Fruit fly (Drosophila melanogaster) whole organism, embryonic: Measurements from ENCODE around the gene Uba2.
A peak's percentile ranks its signal among the peaks of the same experiment; 100 is the strongest.

Experiments
- CG10267 ChIP-seq: fragments of 200-800 bp; sonication (Bioruptor generic); optimal IDR thresholded peaks from 2 replicates; lab custom pipeline; 2018; ENCODE audit warnings: missing biosample characterization, mild to moderate bottlenecking, missing genetic modification characterization, moderate library complexity
- CG10321 ChIP-seq: fragments of 200-800 bp; sonication (Bioruptor generic); IDR thresholded peaks from 2 replicates; pipeline ENCODE4 v1.3.6; 2022; ENCODE audit warnings: missing biosample characterization, missing genetic modification characterization
- CG10431 ChIP-seq: fragments of 200-800 bp; sonication (Bioruptor generic); optimal IDR thresholded peaks from 3 replicates; lab custom pipeline; 2018; ENCODE audit warnings: missing biosample characterization, mild to moderate bottlenecking, missing genetic modification characterization
- CG10543 ChIP-seq: fragments of 200-800 bp; sonication (Bioruptor generic); optimal IDR thresholded peaks from 3 replicates; lab custom pipeline; 2017; ENCODE audit warnings: missing biosample characterization, mild to moderate bottlenecking, missing genetic modification characterization, moderate library complexity
- CG11093 ChIP-seq: fragments of 200-800 bp; sonication (Bioruptor generic); IDR thresholded peaks from 3 replicates; pipeline ENCODE4 v1.3.6; 2022; ENCODE audit warnings: missing biosample characterization, missing genetic modification characterization
- CG11560 ChIP-seq: fragments of 200-800 bp; sonication (Bioruptor generic); IDR thresholded peaks from 3 replicates; pipeline ENCODE4 v1.3.6; 2022; ENCODE audit warnings: missing biosample characterization, missing genetic modification characterization
- CG12104 ChIP-seq: fragments of 200-800 bp; sonication (Bioruptor generic); optimal IDR thresholded peaks from 3 replicates; lab custom pipeline; 2016; ENCODE audit warnings: missing biosample characterization, missing genetic modification characterization
- CG12219 ChIP-seq: fragments of 200-800 bp; sonication (Bioruptor generic); optimal IDR thresholded peaks from 3 replicates; lab custom pipeline; 2018; ENCODE audit warnings: missing biosample characterization, mild to moderate bottlenecking, missing genetic modification characterization
- CG14667 ChIP-seq: fragments of 200-800 bp; sonication (Bioruptor generic); IDR thresholded peaks from 2 replicates; pipeline ENCODE4 v1.3.6; 2022; ENCODE audit warnings: missing biosample characterization, missing genetic modification characterization
- CG14965 ChIP-seq: fragments of 200-800 bp; sonication (Bioruptor generic); optimal IDR thresholded peaks from 2 replicates; lab custom pipeline; 2016; ENCODE audit warnings: missing biosample characterization, missing genetic modification characterization, borderline replicate concordance
- CG15011 ChIP-seq: fragments of 200-800 bp; sonication (Bioruptor generic); optimal IDR thresholded peaks from 3 replicates; lab custom pipeline; 2018; ENCODE audit warnings: missing biosample characterization, mild to moderate bottlenecking, missing genetic modification characterization
- CG15073 ChIP-seq: fragments of 200-800 bp; sonication (Bioruptor generic); optimal IDR thresholded peaks from 2 replicates; lab custom pipeline; 2016; ENCODE audit warnings: missing biosample characterization, missing genetic modification characterization
- CG17829 ChIP-seq: fragments of 200-800 bp; optimal IDR thresholded peaks from 2 replicates; lab custom pipeline; 2019; ENCODE audit warnings: missing biosample characterization, mild to moderate bottlenecking, missing genetic modification characterization, moderate library complexity
- CG18599 ChIP-seq: fragments of 200-800 bp; sonication (Bioruptor generic); optimal IDR thresholded peaks from 3 replicates; lab custom pipeline; 2017; ENCODE audit warnings: missing biosample characterization, missing genetic modification characterization, mild to moderate bottlenecking, moderate library complexity, missing genetic modification reagents
- CG30020 ChIP-seq: fragments of 200-800 bp; optimal IDR thresholded peaks from 2 replicates; lab custom pipeline; 2019; ENCODE audit warnings: missing biosample characterization, mild to moderate bottlenecking, missing genetic modification characterization, moderate library complexity
- CG34376 ChIP-seq: fragments of 200-800 bp; sonication (Bioruptor generic); optimal IDR thresholded peaks from 2 replicates; lab custom pipeline; 2018; ENCODE audit warnings: missing biosample characterization, mild to moderate bottlenecking, missing genetic modification characterization
- CG3726 ChIP-seq: fragments of 200-800 bp; sonication (Bioruptor generic); IDR thresholded peaks from 3 replicates; pipeline ENCODE4, ENCODE4 v1.3.6; 2022; ENCODE audit warnings: missing biosample characterization, missing genetic modification characterization
- CG4282 ChIP-seq: fragments of 200-800 bp; sonication (Bioruptor generic); optimal IDR thresholded peaks from 2 replicates; lab custom pipeline; 2016; ENCODE audit warnings: missing biosample characterization, missing genetic modification characterization
- CG5180 ChIP-seq: fragments of 200-800 bp; sonication (Bioruptor generic); optimal IDR thresholded peaks from 3 replicates; lab custom pipeline; 2017; ENCODE audit warnings: missing biosample characterization, missing genetic modification characterization, mild to moderate bottlenecking, moderate library complexity, missing genetic modification reagents
- CG7372 ChIP-seq: fragments of 200-800 bp; sonication (Bioruptor generic); IDR thresholded peaks from 2 replicates; pipeline ENCODE4 v1.3.6; 2022; ENCODE audit warnings: missing biosample characterization, missing genetic modification characterization
- CG7556 ChIP-seq: fragments of 200-800 bp; sonication (Bioruptor generic); optimal IDR thresholded peaks from 2 replicates; lab custom pipeline; 2017; ENCODE audit warnings: missing biosample characterization, mild to moderate bottlenecking, missing genetic modification characterization
- CG8089 ChIP-seq: fragments of 200-800 bp; sonication (Bioruptor generic); optimal IDR thresholded peaks from 3 replicates; lab custom pipeline; 2016; ENCODE audit warnings: missing biosample characterization, missing genetic modification characterization
- CG9797 ChIP-seq: fragments of 200-800 bp; sonication (Bioruptor generic); optimal IDR thresholded peaks from 3 replicates; lab custom pipeline; 2018; ENCODE audit warnings: missing biosample characterization, mild to moderate bottlenecking, missing genetic modification characterization
- Eip74EF ChIP-seq, 2 experiments: fragments of 200-800 bp in 1 of 2; fragments of >200 bp in 1 of 2; sonication (Bioruptor generic) in 1 of 2; optimal IDR thresholded peaks; 2 replicates each; lab custom pipeline; 2017 to 2019; ENCODE audit warnings: missing biosample characterization in 2 of 2, missing genetic modification characterization in 2 of 2, mild to moderate bottlenecking in 1 of 2, moderate library complexity in 1 of 2
- HLHmδ ChIP-seq: fragments of 200-800 bp; sonication (Bioruptor generic); optimal IDR thresholded peaks from 2 replicates; lab custom pipeline; 2018; ENCODE audit warnings: missing biosample characterization, mild to moderate bottlenecking, missing genetic modification characterization, moderate library complexity
- HmgD ChIP-seq: fragments of 200-800 bp; sonication (Bioruptor generic); optimal IDR thresholded peaks from 3 replicates; lab custom pipeline; 2016; ENCODE audit warnings: missing biosample characterization, missing genetic modification characterization
- Hr51 ChIP-seq, 2 experiments: fragments of 200-800 bp; sonication (Bioruptor generic); optimal IDR thresholded peaks; 2 replicates in 1 of 2; 3 replicates in 1 of 2; lab custom pipeline; 2016 to 2018; ENCODE audit warnings: missing biosample characterization in 2 of 2, missing genetic modification characterization in 2 of 2, mild to moderate bottlenecking in 1 of 2, moderate library complexity in 1 of 2
- Hsf ChIP-seq: fragments of 200-800 bp; sonication (Bioruptor generic); optimal IDR thresholded peaks from 3 replicates; lab custom pipeline; 2016; ENCODE audit warnings: missing biosample characterization, missing genetic modification characterization
- Lim3 ChIP-seq: fragments of 200-800 bp; sonication (Bioruptor generic); IDR thresholded peaks from 2 replicates; pipeline ENCODE4 v1.3.6; 2022; ENCODE audit warnings: missing biosample characterization, missing genetic modification characterization
- MBD-R2 ChIP-seq: fragments of 200-800 bp; sonication (Bioruptor generic); IDR thresholded peaks from 2 replicates; pipeline ENCODE4 v1.3.6; 2022; ENCODE audit warnings: missing biosample characterization, missing genetic modification characterization
- NC2α ChIP-seq: fragments of 200-800 bp; sonication (Bioruptor generic); optimal IDR thresholded peaks from 2 replicates; lab custom pipeline; 2016; ENCODE audit warnings: missing biosample characterization, missing genetic modification characterization
- PHDP ChIP-seq: fragments of 200-800 bp; sonication (Bioruptor generic); optimal IDR thresholded peaks from 3 replicates; lab custom pipeline; 2018; ENCODE audit warnings: missing biosample characterization, mild to moderate bottlenecking, missing genetic modification characterization, moderate library complexity
- Stat92E ChIP-seq, 3 experiments: fragments of >200 bp in 2 of 3; fragments of 200-800 bp in 1 of 3; sonication (Bioruptor generic) in 1 of 3; optimal IDR thresholded peaks; 2 replicates each; lab custom pipeline; 2017 to 2019; ENCODE audit warnings: missing biosample characterization in 3 of 3, missing genetic modification characterization in 3 of 3, mild to moderate bottlenecking in 1 of 3, moderate library complexity in 1 of 3
- Vsx1 ChIP-seq: fragments of 200-800 bp; sonication (Bioruptor generic); optimal IDR thresholded peaks from 2 replicates; lab custom pipeline; 2017; ENCODE audit warnings: missing biosample characterization, mild to moderate bottlenecking, missing genetic modification characterization, missing genetic modification reagents
- ash1 ChIP-seq: fragments of 200-800 bp; sonication (Bioruptor generic); optimal IDR thresholded peaks from 2 replicates; lab custom pipeline; 2018; ENCODE audit warnings: missing biosample characterization, mild to moderate bottlenecking, missing genetic modification characterization
- bsh ChIP-seq, 2 experiments: fragments of 200-800 bp; sonication (Bioruptor generic); optimal IDR thresholded peaks; 2 replicates each; lab custom pipeline; 2017 to 2018; ENCODE audit warnings: mild to moderate bottlenecking in 2 of 2, missing biosample characterization in 2 of 2, missing genetic modification characterization in 2 of 2, moderate library complexity in 1 of 2
- crp ChIP-seq, 2 experiments: fragments of 200-800 bp; sonication (Bioruptor generic); optimal IDR thresholded peaks; 2 replicates in 1 of 2; 3 replicates in 1 of 2; lab custom pipeline; 2017; ENCODE audit warnings: missing biosample characterization in 2 of 2, missing genetic modification characterization in 2 of 2, mild to moderate bottlenecking in 1 of 2, moderate library complexity in 1 of 2
- emc ChIP-seq: fragments of 200-800 bp; sonication (Bioruptor generic); optimal IDR thresholded peaks from 2 replicates; lab custom pipeline; 2016; ENCODE audit warnings: missing biosample characterization, missing genetic modification characterization
- ftz-f1 ChIP-seq: fragments of 200-800 bp; sonication (Bioruptor generic); optimal IDR thresholded peaks from 2 replicates; lab custom pipeline; 2016; ENCODE audit warnings: missing biosample characterization, missing genetic modification characterization
- grn ChIP-seq: fragments of 200-800 bp; sonication (Bioruptor generic); optimal IDR thresholded peaks from 3 replicates; lab custom pipeline; 2017; ENCODE audit warnings: missing biosample characterization, missing genetic modification characterization
- gsb ChIP-seq: fragments of 200-800 bp; sonication (Bioruptor generic); IDR thresholded peaks from 2 replicates; pipeline ENCODE4 v1.3.6; 2022; ENCODE audit warnings: missing biosample characterization, missing genetic modification characterization
- ham ChIP-seq: fragments of 200-800 bp; sonication (Bioruptor generic); IDR thresholded peaks from 2 replicates; pipeline ENCODE4 v1.3.6; 2022; ENCODE audit warnings: missing biosample characterization, missing genetic modification characterization
- mam ChIP-seq: fragments of 200-800 bp; sonication (Bioruptor generic); optimal IDR thresholded peaks from 3 replicates; lab custom pipeline; 2016; ENCODE audit warnings: missing biosample characterization, missing genetic modification characterization
- pb ChIP-seq: fragments of 200-800 bp; sonication (Bioruptor generic); optimal IDR thresholded peaks from 3 replicates; lab custom pipeline; 2016; ENCODE audit warnings: missing biosample characterization, missing genetic modification characterization
- rib ChIP-seq: fragments of 200-800 bp; sonication (Bioruptor generic); IDR thresholded peaks from 2 replicates; pipeline ENCODE4 v1.3.6; 2022; ENCODE audit warnings: missing biosample characterization, missing genetic modification characterization
- sc ChIP-seq, 3 experiments: fragments of >200 bp in 2 of 3; fragments of 200-800 bp in 1 of 3; sonication (Bioruptor generic) in 1 of 3; optimal IDR thresholded peaks; 2 replicates in 2 of 3; 3 replicates in 1 of 3; lab custom pipeline; 2017; ENCODE audit warnings: mild to moderate bottlenecking in 1 of 3, missing biosample characterization in 1 of 3, missing genetic modification characterization in 1 of 3, missing genetic modification reagents in 1 of 3
- slp2 ChIP-seq: fragments of 200-800 bp; sonication (Bioruptor generic); optimal IDR thresholded peaks from 2 replicates; lab custom pipeline; 2016; ENCODE audit warnings: missing biosample characterization, missing genetic modification characterization
- sqz ChIP-seq: fragments of 200-800 bp; sonication (Bioruptor generic); optimal IDR thresholded peaks from 3 replicates; lab custom pipeline; 2018; ENCODE audit warnings: missing biosample characterization, mild to moderate bottlenecking, missing genetic modification characterization
- vfl ChIP-seq: fragments of 200-800 bp; sonication (Bioruptor generic); optimal IDR thresholded peaks from 2 replicates; lab custom pipeline; 2016; ENCODE audit warnings: missing biosample characterization, missing genetic modification characterization
- wor ChIP-seq: fragments of 200-800 bp; sonication (Bioruptor generic); IDR thresholded peaks from 2 replicates; pipeline ENCODE4 v1.3.6; 2022; ENCODE audit warnings: missing biosample characterization, missing genetic modification characterization

Gene Uba2

dm6 chr3L:8175818-8176217, 48.2 kb upstream of the Uba2 start, which contains the start of gene RecQ4 (continued):
- no peak for TF ChIP-seq CG15011 (GFP tag; lab: Kevin White, UChicago)
- peak; percentile 31 for TF ChIP-seq CG10267 (tag; lab: Kevin White, UChicago)
- TF ChIP-seq PHDP (tag; lab: Kevin White, UChicago) = no peak
- no peak for TF ChIP-seq CG3726 (GFP tag; lab: Robert Waterston, UW)
- TF ChIP-seq Hsf (GFP tag; lab: Kevin White, UChicago) = no peak
- TF ChIP-seq sqz (GFP tag; lab: Kevin White, UChicago) = no peak
- TF ChIP-seq CG8089 = no peak
- TF ChIP-seq Hr51 (GFP tag; optimal IDR thresholded peaks at IDR 0.05; lab: Kevin White, UChicago) = no peak
- TF ChIP-seq ftz-f1 (GFP tag; lab: Kevin White, UChicago) = peak; percentile 9
- TF ChIP-seq CG10543 = no peak
- TF ChIP-seq CG7556 (GFP tag; lab: Kevin White, UChicago) = no peak
- TF ChIP-seq Stat92E (GFP tag; optimal IDR thresholded peaks at IDR 0.05; lab: Kevin White, UChicago) = peak in 1 of 3 experiments; percentile 1
- no peak for TF ChIP-seq CG10321 (GFP tag; lab: Robert Waterston, UW)
- TF ChIP-seq CG30020 (tag; lab: Kevin White, UChicago) = no peak
- peak; percentile 65 for TF ChIP-seq CG4282 (GFP tag; lab: Kevin White, UChicago)
- TF ChIP-seq Vsx1 = no peak
- peak; percentile 19 to 80 for TF ChIP-seq crp (GFP tag; optimal IDR thresholded peaks at IDR 0.05; lab: Kevin White, UChicago)
- no peak for TF ChIP-seq sc (optimal IDR thresholded peaks at IDR 0.05; lab: Kevin White, UChicago)
- TF ChIP-seq sc (GFP tag; optimal IDR thresholded peaks at IDR 0.05; lab: Kevin White, UChicago) = no peak
- TF ChIP-seq Lim3 (GFP tag; lab: Robert Waterston, UW) = no peak
- peak; percentile 34 for TF ChIP-seq CG9797 (GFP tag; lab: Kevin White, UChicago)
- TF ChIP-seq slp2 (GFP tag; lab: Kevin White, UChicago) = no peak
- TF ChIP-seq CG10431 (GFP tag; lab: Kevin White, UChicago) = no peak
- no peak for TF ChIP-seq Eip74EF (GFP tag; optimal IDR thresholded peaks at IDR 0.05; lab: Kevin White, UChicago)
- no peak for TF ChIP-seq CG17829
- no peak for TF ChIP-seq gsb (GFP tag; lab: Robert Waterston, UW)
- TF ChIP-seq HmgD (GFP tag; lab: Kevin White, UChicago) = peak; percentile 48
- TF ChIP-seq wor (GFP tag; lab: Robert Waterston, UW) = no peak
- TF ChIP-seq bsh (GFP tag; optimal IDR thresholded peaks at IDR 0.05; lab: Kevin White, UChicago) = no peak
- no peak for TF ChIP-seq emc (GFP tag; lab: Kevin White, UChicago)
- no peak for TF ChIP-seq ash1 (GFP tag; lab: Kevin White, UChicago)
- TF ChIP-seq CG18599 = no peak
- TF ChIP-seq vfl (GFP tag; lab: Kevin White, UChicago) = peak; percentile 48
- no peak for TF ChIP-seq CG7372 (GFP tag; lab: Robert Waterston, UW)
- TF ChIP-seq mam (GFP tag; lab: Kevin White, UChicago) = no peak
- TF ChIP-seq CG34376 (GFP tag; lab: Kevin White, UChicago) = no peak
- TF ChIP-seq CG15073 = no peak
- no peak for TF ChIP-seq CG14667 (GFP tag; lab: Robert Waterston, UW)
- no peak for TF ChIP-seq NC2α
- no peak for TF ChIP-seq rib (GFP tag; lab: Robert Waterston, UW)
- no peak for TF ChIP-seq CG12104 (GFP tag; lab: Kevin White, UChicago)
- no peak for TF ChIP-seq CG5180 (GFP tag; lab: Kevin White, UChicago)
- no peak for TF ChIP-seq CG12219 (GFP tag; lab: Kevin White, UChicago)
- TF ChIP-seq MBD-R2 = peak; percentile 78
- no peak for TF ChIP-seq pb (GFP tag; lab: Kevin White, UChicago)
- TF ChIP-seq grn (GFP tag; lab: Kevin White, UChicago) = no peak
- TF ChIP-seq CG14965 (GFP tag; lab: Kevin White, UChicago) = no peak
- TF ChIP-seq ham (GFP tag; lab: Robert Waterston, UW) = no peak
- TF ChIP-seq CG11093 = no peak
- TF ChIP-seq HLHmδ = no peak
- no peak for TF ChIP-seq CG11560
